Worm (Caenorhabditis elegans) whole organism, L1 larva: ENCODE measurements around the gene F14D7.6.

ENCODE experiments used
- C34B4.2 ChIP-seq: sonication (generic microtip); optimal IDR thresholded peaks from 2 replicates; lab custom pipeline; 2017; ENCODE audit warnings: mild to moderate bottlenecking, missing genetic modification characterization, missing compliant biosample characterization
- aly-2 ChIP-seq: fragments of 150-350 bp; optimal IDR thresholded peaks from 2 replicates; lab custom pipeline; 2014; ENCODE audit warnings: missing biosample characterization, missing genetic modification characterization
- ama-1 ChIP-seq: fragments of 150-350 bp; optimal IDR thresholded peaks from 2 replicates; lab custom pipeline; 2014
- ceh-8 ChIP-seq: fragments of 200-800 bp; sonication (Bioruptor generic); optimal IDR thresholded peaks from 2 replicates; lab custom pipeline; 2018; ENCODE audit warnings: mild to moderate bottlenecking, missing genetic modification characterization, moderate library complexity, missing compliant biosample characterization
- ceh-82 ChIP-seq, 3 experiments: fragments of 150-350 bp in 1 of 3; sonication (generic microtip) in 2 of 3; optimal IDR thresholded peaks; 2 replicates each; lab custom pipeline; 2014 to 2017; ENCODE audit warnings: missing biosample characterization in 3 of 3, missing genetic modification characterization in 3 of 3
- dpl-1 ChIP-seq, 3 experiments: fragments of 150-350 bp in 2 of 3; sonication (generic microtip) in 1 of 3; optimal IDR thresholded peaks; 2 replicates each; lab custom pipeline; 2014 to 2017; ENCODE audit warnings: missing biosample characterization in 3 of 3, missing genetic modification characterization in 3 of 3, missing genetic modification reagents in 3 of 3
- dsc-1 ChIP-seq: sonication (generic microtip); optimal IDR thresholded peaks from 2 replicates; lab custom pipeline; 2016; ENCODE audit warnings: mild to moderate bottlenecking, missing genetic modification characterization, missing compliant biosample characterization
- efl-1 ChIP-seq, 4 experiments: fragments of 150-350 bp; optimal IDR thresholded peaks in 3 of 4; peaks in 1 of 4; 1 replicate in 1 of 4; 2 replicates in 3 of 4; lab custom pipeline; 2014; ENCODE audit warnings: missing biosample characterization in 2 of 4, missing genetic modification characterization in 2 of 4, missing genetic modification reagents in 2 of 4
- efl-3 ChIP-seq: fragments of 200-800 bp; sonication (Bioruptor generic); optimal IDR thresholded peaks from 2 replicates; lab custom pipeline; 2018; ENCODE audit warnings: mild to moderate bottlenecking, missing genetic modification characterization, missing compliant biosample characterization
- egl-27 ChIP-seq, 2 experiments: fragments of 150-350 bp in 1 of 2; sonication (generic microtip); optimal IDR thresholded peaks; 3 replicates each; lab custom pipeline; 2017 to 2018; ENCODE audit warnings: missing biosample characterization in 2 of 2, missing genetic modification characterization in 2 of 2, missing genetic modification reagents in 2 of 2
- elt-3 ChIP-seq, 6 experiments: fragments of 150-350 bp in 1 of 6; sonication (generic microtip); optimal IDR thresholded peaks; 2 replicates each; lab custom pipeline; 2017 to 2018; ENCODE audit warnings: missing biosample characterization in 6 of 6, missing genetic modification characterization in 6 of 6, inconsistent platforms in 1 of 6
- ets-5 ChIP-seq: fragments of 200-800 bp; sonication (Bioruptor generic); IDR thresholded peaks from 2 replicates; pipeline ENCODE4 v1.3.6; 2022; ENCODE audit warnings: missing genetic modification characterization, missing compliant biosample characterization
- fkh-10 ChIP-seq: sonication (generic microtip); optimal IDR thresholded peaks from 2 replicates; lab custom pipeline; 2017; ENCODE audit warnings: missing biosample characterization, missing genetic modification reagents, missing genetic modification characterization
- fkh-4 ChIP-seq: sonication (generic microtip); optimal IDR thresholded peaks from 2 replicates; lab custom pipeline; 2016; ENCODE audit warnings: missing compliant biosample characterization, missing genetic modification characterization, borderline replicate concordance
- fkh-8 ChIP-seq: sonication (generic microtip); optimal IDR thresholded peaks from 2 replicates; lab custom pipeline; 2016; ENCODE audit warnings: mild to moderate bottlenecking, missing genetic modification characterization, missing compliant biosample characterization
- fos-1 ChIP-seq: fragments of 150-350 bp; optimal IDR thresholded peaks from 2 replicates; lab custom pipeline; 2014; ENCODE audit warnings: missing biosample characterization, missing genetic modification characterization
- grh-1 ChIP-seq: fragments of 200-800 bp; sonication (Bioruptor generic); IDR thresholded peaks from 2 replicates; pipeline ENCODE4 v1.3.6; 2022; ENCODE audit warnings: missing genetic modification reagents, missing genetic modification characterization, missing compliant biosample characterization
- hpl-2 ChIP-seq: fragments of 150-350 bp; optimal IDR thresholded peaks from 2 replicates; lab custom pipeline; 2014; ENCODE audit warnings: missing biosample characterization, missing genetic modification reagents, missing genetic modification characterization
- irx-1 ChIP-seq: sonication (generic microtip); optimal IDR thresholded peaks from 2 replicates; lab custom pipeline; 2016; ENCODE audit warnings: missing genetic modification characterization, missing compliant biosample characterization
- lin-14 ChIP-seq: fragments of 200-800 bp; sonication (Bioruptor generic); optimal IDR thresholded peaks from 2 replicates; lab custom pipeline; 2018; ENCODE audit warnings: mild to moderate bottlenecking, missing genetic modification characterization, moderate library complexity, missing compliant biosample characterization
- lin-35 ChIP-seq, 2 experiments: fragments of 150-350 bp; optimal IDR thresholded peaks; 2 replicates each; lab custom pipeline; 2014; ENCODE audit warnings: missing biosample characterization in 2 of 2, missing genetic modification characterization in 2 of 2, missing genetic modification reagents in 2 of 2
- lir-3 ChIP-seq: sonication (generic microtip); optimal IDR thresholded peaks from 2 replicates; lab custom pipeline; 2016; ENCODE audit warnings: mild to moderate bottlenecking, missing genetic modification characterization, moderate library complexity, missing compliant biosample characterization; ENCODE audit not compliant: poor library complexity
- mdl-1 ChIP-seq, 2 experiments: fragments of 150-350 bp; optimal IDR thresholded peaks; 2 replicates each; lab custom pipeline; 2014 to 2017; ENCODE audit warnings: missing biosample characterization in 2 of 2, missing genetic modification characterization in 2 of 2, inconsistent platforms in 1 of 2
- mep-1 ChIP-seq: fragments of 150-350 bp; optimal IDR thresholded peaks from 2 replicates; lab custom pipeline; 2014; ENCODE audit warnings: missing biosample characterization, missing genetic modification characterization
- nhr-12 ChIP-seq: sonication (generic microtip); optimal IDR thresholded peaks from 2 replicates; lab custom pipeline; 2017; ENCODE audit warnings: missing biosample characterization, missing genetic modification characterization
- nhr-20 ChIP-seq: sonication (generic microtip); optimal IDR thresholded peaks from 2 replicates; lab custom pipeline; 2016; ENCODE audit warnings: mild to moderate bottlenecking, missing genetic modification characterization, missing compliant biosample characterization
- nhr-47 ChIP-seq: sonication (generic microtip); optimal IDR thresholded peaks from 2 replicates; lab custom pipeline; 2016; ENCODE audit warnings: mild to moderate bottlenecking, missing genetic modification characterization, moderate library complexity, missing compliant biosample characterization
- nhr-71 ChIP-seq: sonication (generic microtip); optimal IDR thresholded peaks from 2 replicates; lab custom pipeline; 2016; ENCODE audit warnings: mild to moderate bottlenecking, missing genetic modification characterization, moderate library complexity, missing compliant biosample characterization
- nhr-77 ChIP-seq: fragments of 150-350 bp; optimal IDR thresholded peaks from 2 replicates; lab custom pipeline; 2014; ENCODE audit warnings: missing biosample characterization, missing genetic modification characterization
- nhr-90 ChIP-seq: sonication (generic microtip); optimal IDR thresholded peaks from 2 replicates; lab custom pipeline; 2016; ENCODE audit warnings: mild to moderate bottlenecking, missing genetic modification characterization, missing compliant biosample characterization; ENCODE audit not compliant: poor library complexity
- pax-3 ChIP-seq: fragments of 200-800 bp; sonication (Bioruptor generic); optimal IDR thresholded peaks from 2 replicates; lab custom pipeline; 2018; ENCODE audit warnings: mild to moderate bottlenecking, missing genetic modification characterization, moderate library complexity, missing compliant biosample characterization
- pqm-1 ChIP-seq: sonication (generic microtip); optimal IDR thresholded peaks from 3 replicates; lab custom pipeline; 2017; ENCODE audit warnings: missing biosample characterization, missing genetic modification characterization
- rnt-1 ChIP-seq: sonication (generic microtip); optimal IDR thresholded peaks from 2 replicates; lab custom pipeline; 2016; ENCODE audit warnings: mild to moderate bottlenecking, missing genetic modification characterization, moderate library complexity, missing compliant biosample characterization
- skn-1 ChIP-seq: fragments of 150-350 bp; optimal IDR thresholded peaks from 2 replicates; lab custom pipeline; 2014; ENCODE audit warnings: missing biosample characterization, missing genetic modification characterization
- snu-23 ChIP-seq: sonication (generic microtip); optimal IDR thresholded peaks from 2 replicates; lab custom pipeline; 2016; ENCODE audit warnings: missing genetic modification characterization, missing compliant biosample characterization
- unc-30 ChIP-seq: sonication (generic microtip); optimal IDR thresholded peaks from 2 replicates; lab custom pipeline; 2017; ENCODE audit warnings: missing biosample characterization, missing genetic modification characterization
- unc-62 ChIP-seq: fragments of 150-350 bp; optimal IDR thresholded peaks from 2 replicates; lab custom pipeline; 2014; ENCODE audit warnings: missing biosample characterization, missing genetic modification reagents, missing genetic modification characterization
- vab-15 ChIP-seq: sonication (generic microtip); optimal IDR thresholded peaks from 2 replicates; lab custom pipeline; 2017; ENCODE audit warnings: missing genotype, mild to moderate bottlenecking, missing genetic modification characterization, missing compliant biosample characterization
- zag-1 ChIP-seq: fragments of 150-350 bp; optimal IDR thresholded peaks from 2 replicates; lab custom pipeline; 2014; ENCODE audit warnings: missing biosample characterization, missing genetic modification characterization
- ztf-11 ChIP-seq, 2 experiments: sonication (generic microtip); optimal IDR thresholded peaks; 2 replicates each; lab custom pipeline; 2016 to 2017; ENCODE audit warnings: missing genetic modification characterization in 2 of 2, missing biosample characterization in 1 of 2, missing compliant biosample characterization in 1 of 2
- ztf-4 ChIP-seq: fragments of 150-350 bp; optimal IDR thresholded peaks from 2 replicates; lab custom pipeline; 2014; ENCODE audit warnings: missing biosample characterization, missing genetic modification characterization

Gene F14D7.6

ce11 chrV:14334901-14335300 lies 33.7 kb downstream of the F14D7.6 start, which contains the start of gene srm-5:
TSS of gene srm-5 (plus strand) at chrV:14335201.
- TF ChIP-seq unc-30 (tag; lab: Kevin White, UChicago) (no peak), lir-3 (no peak), fkh-8 (tag; lab: Kevin White, UChicago) (peak; percentile 28), nhr-71 (tag; lab: Kevin White, UChicago) (peak; percentile 7)

ce11 chrV:14336655-14337054 lies 35.4 kb downstream of the F14D7.6 start, which contains the start of gene srm-6:
TSS of gene srm-6 (plus strand) at chrV:14336955.
- TF ChIP-seq nhr-47 (tag; lab: Kevin White, UChicago): peak; percentile 3
- TF ChIP-seq ceh-8: peak; percentile 69
- TF ChIP-seq efl-1 (optimal IDR thresholded peaks at IDR 0.05; lab: Kevin White, UChicago): no peak
- TF ChIP-seq efl-1 (GFP tag; optimal IDR thresholded peaks at IDR 0.05 in 1 of 2; lab: Kevin White, UChicago): peak in 1 of 2 experiments; percentile 20
- TF ChIP-seq ztf-4 (tag; lab: Kevin White, UChicago): no peak
- peak; percentile 15 for TF ChIP-seq nhr-71 (tag; lab: Kevin White, UChicago)
- TF ChIP-seq pax-3 (tag; lab: Kevin White, UChicago): peak; percentile 15
- TF ChIP-seq snu-23 (GFP tag; lab: Kevin White, UChicago): no peak
- TF ChIP-seq fkh-10: no peak
- peak; percentile 40 for TF ChIP-seq fkh-8 (tag; lab: Kevin White, UChicago)

DNA sequence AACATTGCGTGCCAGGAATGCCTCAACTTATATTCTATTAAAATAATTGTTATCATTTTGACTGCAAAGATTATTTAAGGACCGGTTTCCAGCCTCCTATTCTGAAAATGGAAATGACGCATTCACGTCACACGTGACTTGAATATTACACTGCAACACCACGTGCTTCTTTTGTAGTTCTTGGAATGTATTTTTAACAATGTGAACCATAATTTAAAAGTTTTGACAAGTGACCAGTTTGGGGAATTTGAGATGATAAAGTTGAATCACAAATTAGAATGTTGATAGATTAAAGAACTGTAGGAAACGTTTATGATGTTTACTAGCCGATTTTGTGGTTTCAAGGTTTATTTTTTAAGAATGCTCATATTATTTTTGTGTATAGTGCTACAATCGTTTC lies 40.5 kb downstream of the F14D7.6 start, which contains the start of gene F47B8.10:
TSS of gene F47B8.10 (plus strand) at position 301 of the 400 bp plus-strand sequence.
- TF ChIP-seq irx-1: no peak
- TF ChIP-seq rnt-1: no peak
- TF ChIP-seq efl-1 (optimal IDR thresholded peaks at IDR 0.05; lab: Kevin White, UChicago): no peak
- peak in 1 of 2 experiments; percentile 14 for TF ChIP-seq efl-1 (GFP tag; optimal IDR thresholded peaks at IDR 0.05 in 1 of 2; lab: Kevin White, UChicago)
- TF ChIP-seq ztf-4 (tag; lab: Kevin White, UChicago): no peak
- no peak for TF ChIP-seq fkh-10
- TF ChIP-seq fos-1 (tag; lab: Kevin White, UChicago): no peak
- no peak for TF ChIP-seq snu-23 (GFP tag; lab: Kevin White, UChicago)
- TF ChIP-seq lin-35 (GFP tag; optimal IDR thresholded peaks at IDR 0.05; lab: Kevin White, UChicago): peak in 1 of 2 experiments; percentile 34
- no peak for TF ChIP-seq ceh-8

- TF ChIP-seq unc-62 (no peak), aly-2 (peak; percentile 78), ets-5 (GFP tag; lab: Robert Waterston, UW) (no peak), pqm-1 (tag; lab: Kevin White, UChicago) (no peak), egl-27 (tag; optimal IDR thresholded peaks at IDR 0.05; lab: Kevin White, UChicago) (peak in 1 of 2 experiments; percentile 56), dsc-1 (tag; lab: Kevin White, UChicago) (peak; percentile 94), ceh-8 (peak; percentile 84), mdl-1 (tag; optimal IDR thresholded peaks at IDR 0.05; lab: Kevin White, UChicago) (peak in 1 of 2 experiments; percentile 82), nhr-20 (tag; lab: Kevin White, UChicago) (peak; percentile 97), C34B4.2 (tag; lab: Kevin White, UChicago) (no peak), rnt-1 (peak; percentile 98), zag-1 (tag; lab: Kevin White, UChicago) (peak; percentile 66), fkh-10 (peak; percentile 70), ztf-4 (tag; lab: Kevin White, UChicago) (peak; percentile 85), vab-15 (peak; percentile 78), lin-14 (GFP tag; lab: Kevin White, UChicago) (peak; percentile 96), nhr-71 (tag; lab: Kevin White, UChicago) (peak; percentile 97), nhr-12 (no peak), dpl-1 (GFP tag; optimal IDR thresholded peaks at IDR 0.05; lab: Kevin White, UChicago) (peak; percentile 86 to 89 (median 87)), snu-23 (GFP tag; lab: Kevin White, UChicago) (peak; percentile 97), efl-3 (peak; percentile 31), lir-3 (peak; percentile 93), fos-1 (tag; lab: Kevin White, UChicago) (peak; percentile 71), mep-1 (tag; lab: Kevin White, UChicago) (peak; percentile 94), fkh-4 (tag; lab: Kevin White, UChicago) (peak; percentile 85), nhr-90 (peak; percentile 91), skn-1 (tag; lab: Kevin White, UChicago) (peak; percentile 95), ceh-82 (tag; optimal IDR thresholded peaks at IDR 0.05; lab: Kevin White, UChicago) (peak; percentile 84 to 95 (median 94)), grh-1 (peak; percentile 83), ama-1 (peak; percentile 52), elt-3 (tag; optimal IDR thresholded peaks at IDR 0.05; lab: Kevin White, UChicago) (peak in 3 of 6 experiments; percentile 37 to 93 (median 76)), ztf-11 (tag; optimal IDR thresholded peaks at IDR 0.05; lab: Kevin White, UChicago) (peak in 1 of 2 experiments; percentile 91), unc-30 (tag; lab: Kevin White, UChicago) (no peak), nhr-77 (tag; lab: Kevin White, UChicago) (peak; percentile 92), hpl-2 (peak; percentile 68)
Measured at ce11 chrV:14347234-14347826, 46.1 kb downstream of the F14D7.6 start, which contains the start of gene cept-2. TSS of gene cept-2 (plus strand) at chrV:14347766.
